Worm (Caenorhabditis elegans) whole organism, L2 larva: Measurements from ENCODE around the gene rpb-9.

Experiments used
- ama-1 ChIP-seq: fragments of 150-350 bp; optimal IDR thresholded peaks from 2 replicates; lab custom pipeline; 2018; ENCODE audit warnings: inconsistent platforms
- lin-11 ChIP-seq: fragments of 150-350 bp; sonication (generic microtip); optimal IDR thresholded peaks from 2 replicates; lab custom pipeline; 2014; ENCODE audit warnings: missing biosample characterization, missing genetic modification characterization, inconsistent platforms, mixed read lengths
- lin-13 ChIP-seq: fragments of 150-350 bp; optimal IDR thresholded peaks from 2 replicates; lab custom pipeline; 2014; ENCODE audit warnings: missing biosample characterization, missing genetic modification reagents, missing genetic modification characterization
- lsy-2 ChIP-seq, 2 experiments: fragments of 150-350 bp in 1 of 2; sonication (generic microtip) in 1 of 2; optimal IDR thresholded peaks; 2 replicates each; lab custom pipeline; 2014 to 2017; ENCODE audit warnings: missing biosample characterization in 2 of 2, missing genetic modification characterization in 2 of 2
- mab-5 ChIP-seq: fragments of 150-350 bp; optimal IDR thresholded peaks from 2 replicates; lab custom pipeline; 2014; ENCODE audit warnings: missing biosample characterization, missing genetic modification characterization
- skn-1 ChIP-seq: sonication (generic microtip); optimal IDR thresholded peaks from 2 replicates; lab custom pipeline; 2017; ENCODE audit warnings: missing biosample characterization, missing genetic modification characterization
- unc-62 ChIP-seq: fragments of 150-350 bp; optimal IDR thresholded peaks from 2 replicates; lab custom pipeline; 2014; ENCODE audit warnings: missing biosample characterization, missing genetic modification reagents, missing genetic modification characterization
- ztf-11 ChIP-seq: sonication (generic microtip); optimal IDR thresholded peaks from 2 replicates; lab custom pipeline; 2017; ENCODE audit warnings: missing biosample characterization, missing genetic modification characterization

DNA sequence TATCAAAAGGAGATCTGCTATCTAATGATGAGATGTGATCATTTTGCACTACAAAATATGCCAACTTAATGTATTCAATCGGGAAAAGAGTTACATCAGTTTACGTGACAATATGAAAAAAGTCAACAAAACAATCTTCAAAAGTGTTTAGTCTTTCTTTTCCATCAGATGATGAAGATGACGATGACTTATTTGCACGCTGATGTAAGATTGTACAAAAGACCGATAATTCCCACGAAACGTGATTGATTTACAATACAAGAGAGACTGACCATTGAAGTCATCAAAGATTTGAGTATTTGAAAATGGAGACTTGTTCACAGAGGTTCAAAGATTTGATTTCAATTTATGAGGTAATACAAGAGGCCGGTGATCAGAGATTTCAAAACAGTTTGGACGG is 13.1 kb upstream of the rpb-9 start:
- TF ChIP-seq unc-62 (GFP tag; lab: Kevin White, UChicago), result no peak
- no peak for TF ChIP-seq mab-5 (tag; lab: Kevin White, UChicago)
- TF ChIP-seq lsy-2 (tag; optimal IDR thresholded peaks at IDR 0.05; lab: Kevin White, UChicago), result no peak
- TF ChIP-seq ama-1, result no peak
- TF ChIP-seq lin-11 (tag; lab: Kevin White, UChicago), result no peak
- TF ChIP-seq ztf-11 (tag; lab: Kevin White, UChicago), result no peak
- no peak for TF ChIP-seq lin-13 (GFP tag; lab: Kevin White, UChicago)
- no peak for TF ChIP-seq skn-1 (tag; lab: Kevin White, UChicago)
